Worm (Caenorhabditis elegans) whole organism, midembryonic: ENCODE measurements around the gene pafo-1.

ENCODE experiments used
- T22C8.4 ChIP-seq: fragments of 200-800 bp; sonication (Bioruptor generic); IDR thresholded peaks from 2 replicates; pipeline ENCODE4 v1.3.6; 2022; ENCODE audit warnings: missing genetic modification characterization, missing compliant biosample characterization
- cog-1 ChIP-seq: sonication (generic microtip); optimal IDR thresholded peaks from 2 replicates; lab custom pipeline; 2016; ENCODE audit warnings: missing genetic modification characterization, missing compliant biosample characterization
- flt-1 ChIP-seq: fragments of 200-800 bp; sonication (Bioruptor generic); IDR thresholded peaks from 2 replicates; pipeline ENCODE4 v1.3.6; 2022; ENCODE audit warnings: missing genetic modification characterization, missing compliant biosample characterization
- klf-2 ChIP-seq: fragments of 200-800 bp; sonication (Bioruptor generic); conservative IDR thresholded peaks from 2 replicates; pipeline ENCODE4 v1.3.6; 2022; ENCODE audit warnings: missing genetic modification reagents, missing genetic modification characterization, missing compliant biosample characterization
- med-1 ChIP-seq: sonication (generic microtip); optimal IDR thresholded peaks from 2 replicates; lab custom pipeline; 2017; ENCODE audit warnings: missing genetic modification characterization, mild to moderate bottlenecking, missing compliant biosample characterization, antibody characterized with exemption, missing genetic modification reagents; ENCODE audit not compliant: insufficient read depth
- ref-1 ChIP-seq: fragments of 200-800 bp; sonication (Bioruptor generic); conservative IDR thresholded peaks from 2 replicates; pipeline ENCODE4 v1.3.6; 2022; ENCODE audit warnings: missing genetic modification reagents, missing genetic modification characterization, missing compliant biosample characterization
- tab-1 ChIP-seq: fragments of 200-800 bp; sonication (Bioruptor generic); IDR thresholded peaks from 2 replicates; pipeline ENCODE4 v1.3.6; 2022; ENCODE audit warnings: missing genetic modification characterization, missing compliant biosample characterization
- ztf-23 ChIP-seq: fragments of 200-800 bp; sonication (Bioruptor generic); IDR thresholded peaks from 2 replicates; pipeline ENCODE4 v1.3.6; 2022; ENCODE audit warnings: missing genetic modification reagents, missing genetic modification characterization, missing compliant biosample characterization
- ztf-29 ChIP-seq: fragments of 200-800 bp; sonication (Bioruptor generic); IDR thresholded peaks from 2 replicates; pipeline ENCODE4 v1.3.6; 2022; ENCODE audit warnings: missing genetic modification reagents, missing genetic modification characterization, missing compliant biosample characterization

pafo-1 gene

DNA sequence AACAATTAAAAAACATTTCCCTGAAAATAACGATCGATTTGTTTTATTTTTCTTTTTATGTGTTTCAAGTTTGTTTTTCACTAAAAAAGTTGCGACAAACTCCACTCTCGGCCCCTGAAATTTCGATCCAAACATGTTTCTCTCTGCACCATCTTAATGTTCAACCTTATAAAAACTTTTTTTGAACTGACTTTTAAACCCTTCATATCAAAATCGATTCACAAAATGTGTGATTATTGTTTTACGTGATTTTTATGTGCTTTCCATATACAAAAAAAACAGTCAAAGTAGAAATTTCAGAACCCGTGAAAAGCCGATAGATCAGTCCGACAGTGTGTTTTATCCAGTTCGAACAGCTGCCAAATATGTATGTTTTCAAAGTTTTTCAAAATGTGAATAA, 6.0 kb downstream of the pafo-1 start, which contains the start of gene ccch-1:
ccch-1 (plus strand) TSS at position 301 of the 400 bp plus-strand sequence.
- no peak for TF ChIP-seq cog-1 (tag; lab: Kevin White, UChicago)
- no peak for TF ChIP-seq flt-1 (GFP tag; lab: Robert Waterston, UW)
- no peak for TF ChIP-seq T22C8.4 (GFP tag; lab: Robert Waterston, UW)
- no peak for TF ChIP-seq ref-1
- TF ChIP-seq ztf-29 (GFP tag; lab: Robert Waterston, UW), result no peak
- no peak for TF ChIP-seq tab-1
- no peak for TF ChIP-seq klf-2 (GFP tag; lab: Robert Waterston, UW)
- no peak for TF ChIP-seq ztf-23 (GFP tag; lab: Robert Waterston, UW)

- TF ChIP-seq flt-1 (GFP tag; lab: Robert Waterston, UW) (no peak), ref-1 (no peak), ztf-29 (GFP tag; lab: Robert Waterston, UW) (no peak)
Observed at ce11 chrV:11528633-11529327, 7.3 kb downstream of the pafo-1 start.

ce11 chrV:11529541-11529940, 8.0 kb downstream of the pafo-1 start:
- TF ChIP-seq tab-1, result no peak
- TF ChIP-seq cog-1 (tag; lab: Kevin White, UChicago), result no peak
- TF ChIP-seq ztf-23 (GFP tag; lab: Robert Waterston, UW), result no peak
- TF ChIP-seq med-1 (GFP tag; lab: Kevin White, UChicago), result no peak
- TF ChIP-seq klf-2 (GFP tag; lab: Robert Waterston, UW), result no peak
- no peak for TF ChIP-seq ztf-29 (GFP tag; lab: Robert Waterston, UW)
- TF ChIP-seq ref-1, result no peak
- no peak for TF ChIP-seq flt-1 (GFP tag; lab: Robert Waterston, UW)
- no peak for TF ChIP-seq T22C8.4 (GFP tag; lab: Robert Waterston, UW)

ce11 chrV:11531100-11531499, 9.6 kb downstream of the pafo-1 start:
- no peak for TF ChIP-seq T22C8.4 (GFP tag; lab: Robert Waterston, UW)
- no peak for TF ChIP-seq klf-2 (GFP tag; lab: Robert Waterston, UW)
- no peak for TF ChIP-seq flt-1 (GFP tag; lab: Robert Waterston, UW)
- TF ChIP-seq tab-1, result no peak
- TF ChIP-seq ref-1, result no peak
- TF ChIP-seq med-1 (GFP tag; lab: Kevin White, UChicago), result no peak
- TF ChIP-seq ztf-23 (GFP tag; lab: Robert Waterston, UW), result no peak
- no peak for TF ChIP-seq cog-1 (tag; lab: Kevin White, UChicago)
- no peak for TF ChIP-seq ztf-29 (GFP tag; lab: Robert Waterston, UW)

DNA sequence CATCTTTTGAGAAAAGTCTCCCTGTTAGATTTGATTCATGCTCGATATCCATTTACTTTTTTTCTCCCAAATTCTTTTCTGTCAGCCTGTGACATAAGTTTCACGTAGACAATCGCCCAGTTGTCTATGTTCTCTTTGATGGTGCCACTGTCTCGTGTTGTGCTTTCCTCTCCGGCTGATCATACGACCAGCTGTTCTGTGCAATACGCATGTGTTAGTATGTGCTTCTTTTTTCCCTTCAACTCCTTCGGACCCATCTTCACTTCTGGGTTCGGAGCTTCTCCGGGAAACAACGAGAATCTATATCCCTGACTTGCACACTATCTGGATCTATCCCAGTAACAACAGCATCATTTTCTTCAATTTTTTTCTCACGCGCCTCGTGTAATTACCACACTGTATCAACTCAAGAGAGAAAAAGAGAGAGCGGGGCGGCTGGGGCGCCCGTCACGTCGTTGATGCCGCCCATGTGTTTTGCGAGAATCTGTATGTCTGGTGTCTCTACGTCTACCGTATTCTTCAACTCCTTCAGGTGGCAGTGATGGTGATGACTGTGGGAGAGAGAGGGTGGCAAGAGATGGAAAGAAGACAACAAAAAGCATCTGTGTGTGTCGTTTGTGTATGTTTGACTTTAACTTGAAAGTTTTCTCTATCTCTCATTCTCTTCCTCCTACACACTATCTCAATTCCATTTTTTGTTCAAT, 10.5 kb downstream of the pafo-1 start:
- TF ChIP-seq ztf-29 (GFP tag; lab: Robert Waterston, UW) (no peak), tab-1 (no peak), T22C8.4 (GFP tag; lab: Robert Waterston, UW) (no peak), klf-2 (GFP tag; lab: Robert Waterston, UW) (no peak), flt-1 (GFP tag; lab: Robert Waterston, UW) (no peak), ztf-23 (GFP tag; lab: Robert Waterston, UW) (no peak), ref-1 (no peak), cog-1 (tag; lab: Kevin White, UChicago) (no peak), med-1 (GFP tag; lab: Kevin White, UChicago) (no peak)

ce11 chrV:11532535-11532853, 11.0 kb downstream of the pafo-1 start:
- TF ChIP-seq T22C8.4 (GFP tag; lab: Robert Waterston, UW), result no peak
- no peak for TF ChIP-seq ztf-23 (GFP tag; lab: Robert Waterston, UW)
- TF ChIP-seq cog-1 (tag; lab: Kevin White, UChicago), result no peak
- no peak for TF ChIP-seq med-1 (GFP tag; lab: Kevin White, UChicago)
- TF ChIP-seq klf-2 (GFP tag; lab: Robert Waterston, UW), result no peak
- no peak for TF ChIP-seq ref-1
- TF ChIP-seq tab-1, result no peak
- no peak for TF ChIP-seq flt-1 (GFP tag; lab: Robert Waterston, UW)
- no peak for TF ChIP-seq ztf-29 (GFP tag; lab: Robert Waterston, UW)

ce11 chrV:11532964-11533363, 11.5 kb downstream of the pafo-1 start:
- 0 out of 2 replicates have a peak, but pooled peaks have one; percentile 46 for TF ChIP-seq ztf-23 (GFP tag; lab: Robert Waterston, UW)
- no peak for TF ChIP-seq klf-2 (GFP tag; lab: Robert Waterston, UW)
- TF ChIP-seq cog-1 (tag; lab: Kevin White, UChicago), result no peak
- no peak for TF ChIP-seq flt-1 (GFP tag; lab: Robert Waterston, UW)
- TF ChIP-seq med-1 (GFP tag; lab: Kevin White, UChicago), result no peak
- no peak for TF ChIP-seq tab-1
- TF ChIP-seq ztf-29 (GFP tag; lab: Robert Waterston, UW), result no peak
- peak; percentile 11; the same call in 1 of the 2 replicates for TF ChIP-seq T22C8.4 (GFP tag; lab: Robert Waterston, UW)
- TF ChIP-seq ref-1, result no peak

ce11 chrV:11533365-11533949, 12.0 kb downstream of the pafo-1 start:
- TF ChIP-seq ref-1 (no peak), ztf-29 (GFP tag; lab: Robert Waterston, UW) (no peak), flt-1 (GFP tag; lab: Robert Waterston, UW) (no peak), tab-1 (no peak), cog-1 (tag; lab: Kevin White, UChicago) (no peak), klf-2 (GFP tag; lab: Robert Waterston, UW) (no peak), T22C8.4 (GFP tag; lab: Robert Waterston, UW) (no peak), ztf-23 (GFP tag; lab: Robert Waterston, UW) (no peak), med-1 (GFP tag; lab: Kevin White, UChicago) (no peak)
